Worm (Caenorhabditis elegans) whole organism, late embryonic: ENCODE results near the gene Y7A5A.10.

Source experiments
- C08G9.2 ChIP-seq: sonication (generic microtip); optimal IDR thresholded peaks from 2 replicates; lab custom pipeline; 2016; ENCODE audit warnings: mild to moderate bottlenecking, missing genetic modification characterization, moderate library complexity, missing compliant biosample characterization
- ama-1 ChIP-seq: fragments of 150-350 bp; optimal IDR thresholded peaks from 2 replicates; lab custom pipeline; 2014
- eyg-1 ChIP-seq: sonication (generic microtip); optimal IDR thresholded peaks from 2 replicates; lab custom pipeline; 2016; ENCODE audit warnings: missing genotype, missing genetic modification characterization, missing compliant biosample characterization
- fkh-10 ChIP-seq: fragments of 150-350 bp; optimal IDR thresholded peaks from 2 replicates; lab custom pipeline; 2014; ENCODE audit warnings: missing biosample characterization, missing genetic modification reagents, missing genetic modification characterization
- fkh-6 ChIP-seq: sonication (generic microtip); optimal IDR thresholded peaks from 2 replicates; lab custom pipeline; 2016; ENCODE audit warnings: missing genetic modification characterization, missing compliant biosample characterization
- odd-2 ChIP-seq: sonication (generic microtip); optimal IDR thresholded peaks from 2 replicates; lab custom pipeline; 2017; ENCODE audit warnings: antibody characterized with exemption, mild to moderate bottlenecking, missing genetic modification characterization, missing compliant biosample characterization
- pax-1 ChIP-seq: fragments of 150-350 bp; optimal IDR thresholded peaks from 2 replicates; lab custom pipeline; 2014; ENCODE audit warnings: missing biosample characterization, missing genetic modification characterization
- pqm-1 ChIP-seq: sonication (generic microtip); optimal IDR thresholded peaks from 2 replicates; lab custom pipeline; 2016; ENCODE audit warnings: missing genetic modification characterization, missing compliant biosample characterization
- sox-4 ChIP-seq: sonication (generic microtip); optimal IDR thresholded peaks from 2 replicates; lab custom pipeline; 2017; ENCODE audit warnings: mild to moderate bottlenecking, missing genetic modification characterization, inconsistent platforms, missing compliant biosample characterization
- tbx-2 ChIP-seq: sonication (generic microtip); optimal IDR thresholded peaks from 2 replicates; lab custom pipeline; 2016; ENCODE audit warnings: missing genetic modification characterization, missing compliant biosample characterization

DNA sequence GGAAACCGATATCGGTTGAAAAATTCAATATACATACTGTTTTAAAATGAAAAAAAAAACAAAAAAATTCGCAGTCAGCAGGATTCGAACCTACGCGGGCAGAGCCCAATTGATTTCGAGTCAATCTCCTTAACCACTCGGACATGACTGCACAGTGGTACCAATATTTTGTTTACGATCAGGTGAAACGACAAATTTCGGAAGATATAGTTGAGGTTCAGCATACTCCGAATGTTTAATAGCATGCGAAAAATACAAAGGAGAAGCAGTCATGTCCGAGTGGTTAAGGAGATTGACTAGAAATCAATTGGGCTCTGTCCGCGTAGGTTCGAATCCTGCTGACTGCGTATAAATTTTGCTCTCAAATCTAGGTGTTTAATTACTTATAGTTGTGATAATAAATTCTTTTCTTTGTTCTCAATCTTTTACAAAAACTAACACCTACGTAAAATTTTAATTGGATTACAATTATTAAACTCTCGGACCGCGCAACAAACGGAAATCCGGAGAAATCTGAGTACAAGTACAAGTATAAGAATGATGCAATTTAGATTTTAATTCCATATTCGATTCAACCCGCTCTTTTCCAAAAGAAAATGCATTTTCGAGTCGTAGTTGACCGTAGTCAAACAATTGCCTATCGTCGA is 21.5 kb downstream of the Y7A5A.10 start, which contains the start of gene Y7A5A.13:
- TF ChIP-seq fkh-10 (no peak), odd-2 (tag; lab: Kevin White, UChicago) (no peak), eyg-1 (tag; lab: Kevin White, UChicago) (no peak), pax-1 (tag; lab: Kevin White, UChicago) (no peak), sox-4 (no peak), tbx-2 (no peak), C08G9.2 (tag; lab: Kevin White, UChicago) (no peak), fkh-6 (tag; lab: Kevin White, UChicago) (no peak), pqm-1 (tag; lab: Kevin White, UChicago) (no peak), ama-1 (lab: Kevin White, UChicago) (no peak)
